Fruit fly (Drosophila melanogaster): ENCODE results near the gene Spag1.
A peak's percentile ranks its signal among the peaks of the same experiment; 100 is the strongest.

The Spag1 gene

dm6 chr3R:26947296-26947880, at the start of gene Spag1:
Gene Spag1, plus strand, starts transcription at chr3R:26947830.
- TF ChIP-seq noc (tag; optimal IDR thresholded peaks at IDR 0.05) = peak; percentile 54

DNA sequence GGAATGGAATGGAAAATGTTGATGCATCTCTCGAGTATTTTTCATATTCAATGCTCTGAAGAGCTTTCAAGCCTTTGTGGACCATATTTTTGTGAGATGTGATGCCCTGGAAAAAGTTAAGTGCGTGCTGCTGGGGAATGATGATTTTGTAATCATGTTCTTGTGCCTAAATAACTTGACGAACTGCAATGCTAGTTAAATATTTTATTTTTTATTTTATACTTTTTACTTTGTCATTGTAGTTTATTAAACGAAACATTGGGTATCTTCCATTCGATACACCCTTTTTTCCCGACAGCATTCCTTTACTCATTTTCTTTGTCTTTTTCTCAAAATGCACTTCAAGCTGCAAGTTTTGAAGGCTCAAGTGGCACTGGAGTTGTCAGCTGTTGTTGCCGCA, 47.6 kb upstream of the Spag1 start:
- TF ChIP-seq noc (tag; optimal IDR thresholded peaks at IDR 0.05) = no peak

- no peak for TF ChIP-seq noc (tag; optimal IDR thresholded peaks at IDR 0.05)
These were observed 41.6 kb upstream of the Spag1 start for dm6 chr3R:26906034-26906433.

DNA sequence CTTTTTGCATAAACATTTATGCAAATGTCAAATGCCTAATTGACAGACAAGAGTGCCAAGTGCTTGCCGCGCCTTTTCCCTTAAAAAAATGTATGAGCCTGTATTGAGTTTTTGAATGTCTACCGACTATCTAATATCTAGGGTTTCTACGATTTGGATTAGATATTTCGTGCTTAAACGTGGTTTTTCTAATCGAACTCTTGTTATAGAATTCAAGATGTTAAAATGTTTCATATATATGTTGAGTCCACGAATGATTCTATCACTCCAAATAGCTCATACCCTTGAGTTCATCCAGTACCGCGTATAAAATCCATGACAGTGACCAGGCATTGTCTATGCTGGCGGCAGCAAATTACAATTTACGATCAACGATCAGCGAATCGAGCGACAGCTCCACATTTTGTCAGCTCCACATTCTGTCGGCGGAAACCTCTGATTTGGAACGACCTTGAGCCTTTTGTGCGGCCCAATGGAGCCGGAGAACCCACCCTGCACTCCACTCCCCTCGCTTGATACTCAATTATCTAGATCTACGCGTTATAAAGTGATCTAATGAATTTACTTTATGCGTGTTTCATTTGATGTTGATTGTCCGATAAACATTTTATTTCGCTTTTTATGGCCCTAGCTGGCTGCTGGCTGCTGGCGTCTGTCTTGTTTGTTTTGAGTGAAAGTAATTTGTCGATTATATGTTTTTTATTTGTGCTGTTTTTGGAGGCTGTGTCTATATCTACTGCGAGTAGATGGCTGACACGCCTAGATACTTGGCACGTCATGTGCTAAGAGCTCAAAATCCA, 40.7 kb upstream of the Spag1 start:
- TF ChIP-seq noc (tag; optimal IDR thresholded peaks at IDR 0.05) = no peak

dm6 chr3R:26908750-26909149, 38.9 kb upstream of the Spag1 start:
- no peak for TF ChIP-seq noc (tag; optimal IDR thresholded peaks at IDR 0.05)

dm6 chr3R:26912615-26913014, 35.0 kb upstream of the Spag1 start, which contains the start of gene Ets97D:
Gene Ets97D, minus strand, starts transcription at chr3R:26912886.
- no peak for TF ChIP-seq noc (tag; optimal IDR thresholded peaks at IDR 0.05)

dm6 chr3R:26915463-26915925, 32.1 kb upstream of the Spag1 start, which contains the start of gene CG46339:
Gene CG46339, plus strand, starts transcription at chr3R:26915761.
- TF ChIP-seq noc (tag; optimal IDR thresholded peaks at IDR 0.05) = peak; percentile 52

- TF ChIP-seq noc (tag; optimal IDR thresholded peaks at IDR 0.05) = no peak
These were observed 28.8 kb upstream of the Spag1 start for dm6 chr3R:26918857-26919256.

DNA sequence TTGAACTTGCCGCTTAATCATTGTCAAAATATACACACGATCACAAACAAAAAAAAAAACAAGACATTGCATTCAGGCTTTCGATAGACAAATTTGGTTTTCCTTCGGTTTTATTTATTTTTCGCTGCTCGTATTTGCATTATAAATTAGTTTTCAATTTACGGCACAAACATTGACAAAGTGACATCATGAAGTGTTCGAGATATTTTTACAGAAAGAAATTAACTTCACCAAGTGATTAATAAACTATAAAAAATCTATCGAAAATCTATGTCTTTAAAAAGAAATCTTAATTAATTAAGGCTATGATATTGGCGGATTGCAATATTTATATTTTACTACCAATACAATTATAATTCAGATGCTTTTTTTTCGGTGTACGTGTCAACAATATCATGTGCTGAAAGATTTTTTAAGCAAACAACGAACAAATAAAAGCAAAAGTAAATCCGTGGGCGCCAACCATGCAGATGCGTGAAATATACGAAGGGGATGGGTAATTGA, 23.7 kb upstream of the Spag1 start:
- peak; percentile 54 for TF ChIP-seq noc (tag; optimal IDR thresholded peaks at IDR 0.05)

dm6 chr3R:26926477-26926876, 21.2 kb upstream of the Spag1 start:
- TF ChIP-seq noc (tag; optimal IDR thresholded peaks at IDR 0.05) = no peak

dm6 chr3R:26928424-26928823, 19.2 kb upstream of the Spag1 start:
- TF ChIP-seq noc (tag; optimal IDR thresholded peaks at IDR 0.05) = peak; percentile 25

DNA sequence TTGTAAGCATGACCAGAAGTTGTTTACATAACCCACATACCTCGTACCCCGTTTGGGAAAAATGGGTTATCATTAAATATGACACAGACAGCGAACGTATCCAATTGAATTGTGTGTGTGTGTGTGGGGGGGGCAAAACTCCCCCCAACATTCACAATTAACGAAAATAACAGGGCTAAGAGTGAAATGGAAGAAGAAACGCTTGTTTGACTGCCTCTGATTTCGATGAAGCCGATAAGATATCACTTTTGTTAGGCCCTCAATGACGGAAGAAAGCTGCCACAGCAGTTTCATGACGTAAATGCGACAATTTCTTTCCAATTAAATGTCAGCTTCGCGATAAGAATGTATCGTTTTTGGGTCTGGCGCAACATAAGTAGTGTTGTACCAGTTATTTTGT, 13.7 kb upstream of the Spag1 start:
- no peak for TF ChIP-seq noc (tag; optimal IDR thresholded peaks at IDR 0.05)

dm6 chr3R:26934523-26934922, 13.1 kb upstream of the Spag1 start:
- no peak for TF ChIP-seq noc (tag; optimal IDR thresholded peaks at IDR 0.05)

DNA sequence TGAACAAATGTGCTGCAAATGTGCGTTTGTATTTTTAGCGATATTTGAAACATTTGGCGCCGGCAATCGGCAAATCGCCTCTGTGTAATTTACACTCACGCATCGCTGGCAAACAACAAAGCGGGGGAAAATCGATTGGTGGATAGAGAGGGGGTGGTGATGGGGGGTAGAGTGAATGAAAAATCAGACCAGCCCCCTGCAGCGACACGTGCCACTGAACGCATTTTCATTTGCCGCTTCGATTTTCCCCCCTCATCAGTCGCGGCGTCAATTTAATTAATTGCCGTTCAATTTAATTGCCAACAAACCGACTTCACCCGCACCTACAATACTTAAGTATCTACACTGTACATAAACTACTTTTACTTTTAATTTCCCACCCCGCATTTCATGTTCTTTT, 12.2 kb upstream of the Spag1 start:
- TF ChIP-seq noc (tag; optimal IDR thresholded peaks at IDR 0.05) = no peak

dm6 chr3R:26936501-26936900, 11.1 kb upstream of the Spag1 start:
- no peak for TF ChIP-seq noc (tag; optimal IDR thresholded peaks at IDR 0.05)

DNA sequence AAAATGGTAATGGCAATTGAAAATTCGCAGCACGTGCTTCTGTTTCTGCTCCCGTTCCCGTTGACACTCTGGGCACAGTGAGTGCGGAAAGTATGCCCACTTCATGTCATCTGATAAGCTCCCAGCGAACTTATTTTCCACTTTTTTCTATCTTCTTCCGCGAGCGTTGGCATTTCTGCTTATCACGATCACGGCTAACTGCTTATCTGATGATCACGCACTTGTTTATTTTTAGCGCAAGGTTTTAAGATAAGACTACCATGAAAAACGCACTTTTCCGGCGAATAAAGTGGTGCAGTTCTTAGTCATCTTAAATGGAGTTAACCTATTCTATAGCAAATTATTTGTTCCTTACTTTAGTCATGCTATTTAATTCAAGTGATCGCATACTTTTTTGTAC, 10.2 kb upstream of the Spag1 start:
- peak; percentile 68 for TF ChIP-seq noc (tag; optimal IDR thresholded peaks at IDR 0.05)

DNA sequence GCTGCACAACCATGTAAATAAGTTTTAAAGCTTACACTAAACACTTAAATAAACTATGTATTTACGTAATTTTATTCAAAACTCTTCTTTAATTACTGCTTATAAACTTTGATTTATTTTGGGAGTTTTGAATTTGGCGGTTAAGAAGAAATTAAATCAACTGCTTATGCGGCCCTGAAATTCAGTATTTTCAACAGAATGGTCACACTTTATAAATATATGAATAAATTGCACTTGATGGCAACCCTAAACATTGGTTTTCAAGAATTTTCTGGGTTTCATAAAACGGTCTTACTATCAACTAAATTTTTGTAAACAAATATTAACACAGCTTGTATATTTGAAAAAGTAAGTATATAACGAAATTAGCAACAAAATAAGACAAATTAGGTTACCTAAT, 2.4 kb upstream of the Spag1 start, which contains the start of gene CG14252:
CG14252 (plus strand) TSS at position 302 of the 400 bp plus-strand sequence.
- no peak for TF ChIP-seq noc (tag; optimal IDR thresholded peaks at IDR 0.05)

All from whole organism, larva.